Worm (Caenorhabditis elegans): ENCODE data around the gene fipr-8.

ce11 chrV:10287260-10287659 lies 47.5 kb upstream of the fipr-8 start, which contains the start of gene B0024.3:
- TF ChIP-seq mls-2 (tag; optimal IDR thresholded peaks at IDR 0.05): no peak
- TF ChIP-seq unc-62 (GFP tag; optimal IDR thresholded peaks at IDR 0.05): no peak
- no peak for TF ChIP-seq elt-3 (tag; optimal IDR thresholded peaks at IDR 0.05)
- TF ChIP-seq drap-1 (GFP tag; optimal IDR thresholded peaks at IDR 0.05): no peak

Data from whole organism, mixed stage, embryonic.